Worm (Caenorhabditis elegans): Measurements from ENCODE around the gene sru-12.
"Not testable (repeated sequence)": the region's sequence is repeated elsewhere in the genome, so short reads cannot be mapped to it uniquely, and the experiment has no call there.

sru-12 gene

ce11 chrIV:13582909-13583308 lies at the start of gene sru-12:
Gene sru-12, plus strand, starts transcription at chrIV:13583209.
- no peak for TF ChIP-seq him-1 (tag; optimal IDR thresholded peaks at IDR 0.05)

DNA sequence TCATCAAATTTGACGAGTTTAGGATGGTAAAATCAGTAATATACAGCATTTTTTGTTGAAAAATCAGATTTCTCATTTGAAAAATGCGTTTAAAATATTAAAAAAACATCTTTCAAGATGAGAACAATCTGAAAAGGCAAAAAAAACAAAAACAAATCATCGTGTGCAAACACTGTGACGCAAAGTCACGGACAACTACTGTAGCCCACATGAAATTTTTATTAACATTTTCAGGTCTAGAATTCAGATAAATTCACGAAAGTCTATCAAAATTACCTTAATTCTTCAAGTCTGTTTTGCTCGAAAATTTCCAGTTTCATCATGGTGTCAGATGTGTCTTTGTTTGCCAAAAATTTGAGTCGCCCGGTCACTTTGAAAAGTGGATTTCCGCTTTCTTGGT lies 44.1 kb upstream of the sru-12 start:
- TF ChIP-seq dao-5 (tag; optimal IDR thresholded peaks at IDR 0.05) (no peak), W03F9.2 (tag; optimal IDR thresholded peaks at IDR 0.05) (no peak), him-1 (tag; optimal IDR thresholded peaks at IDR 0.05) (no peak)

DNA sequence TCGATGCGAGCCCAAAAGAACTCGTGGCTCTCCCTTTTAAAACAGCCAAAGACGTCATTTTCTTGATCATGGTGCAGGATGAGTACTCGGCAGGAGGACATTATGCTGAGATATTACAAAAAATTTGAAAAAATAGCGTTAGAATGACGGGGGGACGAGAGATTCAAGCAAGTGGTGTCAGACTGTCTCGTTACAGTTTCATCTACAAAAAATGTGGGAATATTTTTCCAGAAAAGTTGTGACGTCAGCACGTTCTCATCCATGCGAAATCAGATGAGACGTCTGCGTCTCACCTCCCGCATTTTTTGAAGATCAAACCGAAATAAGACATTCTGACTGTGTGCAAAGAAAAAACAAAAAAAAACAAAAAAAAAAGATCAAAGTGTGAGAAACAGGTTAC lies 42.8 kb upstream of the sru-12 start, which contains the start of gene rsd-2:
Gene rsd-2, minus strand, starts transcription at position 101 of the 400 bp plus-strand sequence.
- TF ChIP-seq him-1 (tag; optimal IDR thresholded peaks at IDR 0.05) (no peak), dao-5 (tag; optimal IDR thresholded peaks at IDR 0.05) (no peak), W03F9.2 (tag; optimal IDR thresholded peaks at IDR 0.05) (no peak)

- TF ChIP-seq him-1 (tag; optimal IDR thresholded peaks at IDR 0.05) (no peak), W03F9.2 (tag; optimal IDR thresholded peaks at IDR 0.05) (no peak), dao-5 (tag; optimal IDR thresholded peaks at IDR 0.05) (no peak)
Measured at ce11 chrIV:13548188-13548587, 34.8 kb upstream of the sru-12 start, which contains the start of gene F52G2.3. Gene F52G2.3, minus strand, starts transcription at chrIV:13548230.

DNA sequence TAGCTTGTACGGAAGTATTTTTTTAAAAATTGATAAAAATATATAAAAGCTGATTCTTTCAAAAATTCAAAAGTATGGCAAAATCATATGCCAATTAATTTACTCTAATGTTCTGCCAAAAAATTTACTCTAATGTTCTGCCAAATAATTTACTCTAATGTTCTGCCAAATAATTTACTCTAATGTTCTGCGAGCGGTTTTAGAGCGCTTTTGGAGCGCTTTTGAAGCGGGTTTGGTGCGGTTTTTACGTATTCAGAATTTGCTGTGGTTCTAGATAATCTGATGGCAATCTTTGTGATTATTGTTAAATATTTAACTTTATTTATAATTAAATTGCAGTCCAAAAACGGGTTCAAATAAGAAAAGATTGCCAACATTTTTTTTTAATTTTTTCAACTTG lies 33.7 kb upstream of the sru-12 start:
- no peak for TF ChIP-seq W03F9.2 (tag; optimal IDR thresholded peaks at IDR 0.05)

ce11 chrIV:13554350-13554749 lies 28.7 kb upstream of the sru-12 start:
- no peak for TF ChIP-seq W03F9.2 (tag; optimal IDR thresholded peaks at IDR 0.05)
- TF ChIP-seq dao-5 (tag; optimal IDR thresholded peaks at IDR 0.05): no peak
- TF ChIP-seq him-1 (tag; optimal IDR thresholded peaks at IDR 0.05): no peak

- TF ChIP-seq W03F9.2 (tag; optimal IDR thresholded peaks at IDR 0.05) (no peak), him-1 (tag; optimal IDR thresholded peaks at IDR 0.05) (no peak), dao-5 (tag; optimal IDR thresholded peaks at IDR 0.05) (no peak)
Measured at ce11 chrIV:13555508-13555907, 27.5 kb upstream of the sru-12 start.

ce11 chrIV:13557393-13557792 lies 25.6 kb upstream of the sru-12 start:
- TF ChIP-seq dao-5 (tag; optimal IDR thresholded peaks at IDR 0.05): no peak
- no peak for TF ChIP-seq W03F9.2 (tag; optimal IDR thresholded peaks at IDR 0.05)
- TF ChIP-seq him-1 (tag; optimal IDR thresholded peaks at IDR 0.05): no peak

DNA sequence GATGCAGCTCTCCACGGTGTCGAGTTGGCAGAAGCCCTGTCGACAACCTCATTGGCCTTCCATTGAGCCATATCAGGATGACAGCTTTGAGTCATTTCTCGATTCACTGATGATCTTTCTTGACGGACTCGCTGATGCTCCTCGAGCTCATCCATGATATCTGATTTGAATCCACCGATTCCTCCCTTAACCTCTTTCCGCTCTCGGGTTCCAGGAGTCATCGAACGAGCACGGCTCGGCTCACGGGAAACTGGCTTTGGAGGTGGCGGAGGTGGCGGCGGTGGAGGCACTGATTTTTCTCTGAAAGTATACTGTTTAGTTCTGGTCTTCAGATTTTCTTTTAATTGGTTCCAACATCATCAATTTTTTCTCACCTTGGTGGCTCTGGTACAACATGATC lies 24.0 kb upstream of the sru-12 start:
- TF ChIP-seq dao-5 (tag; optimal IDR thresholded peaks at IDR 0.05) (no peak), W03F9.2 (tag; optimal IDR thresholded peaks at IDR 0.05) (no peak), him-1 (tag; optimal IDR thresholded peaks at IDR 0.05) (no peak)

DNA sequence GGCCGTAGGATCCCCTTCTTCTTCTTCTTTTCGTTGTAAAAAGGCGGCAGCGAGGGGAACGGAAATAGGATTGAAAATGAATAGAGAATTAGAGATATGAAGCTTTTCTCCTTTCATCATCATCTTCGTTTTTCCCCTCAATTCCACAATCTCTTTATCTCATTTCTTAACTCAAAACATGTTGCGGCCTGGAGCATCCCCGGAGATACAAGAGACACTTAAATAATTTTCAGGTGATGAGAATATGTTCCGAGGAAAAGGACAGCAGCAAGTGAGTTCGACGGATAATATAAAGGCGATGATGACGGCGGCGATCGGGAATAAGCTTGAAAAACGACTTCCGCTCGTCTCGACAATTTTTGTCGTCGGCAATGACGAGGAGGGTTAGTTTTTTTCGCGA lies 21.4 kb upstream of the sru-12 start, which contains the start of the genes Y45F10B.13 and qui-1:
Gene Y45F10B.13, minus strand, starts transcription at position 101 of the 400 bp plus-strand sequence.
Gene qui-1, plus strand, starts transcription at position 233 of the 400 bp plus-strand sequence.
- no peak for TF ChIP-seq W03F9.2 (tag; optimal IDR thresholded peaks at IDR 0.05)

DNA sequence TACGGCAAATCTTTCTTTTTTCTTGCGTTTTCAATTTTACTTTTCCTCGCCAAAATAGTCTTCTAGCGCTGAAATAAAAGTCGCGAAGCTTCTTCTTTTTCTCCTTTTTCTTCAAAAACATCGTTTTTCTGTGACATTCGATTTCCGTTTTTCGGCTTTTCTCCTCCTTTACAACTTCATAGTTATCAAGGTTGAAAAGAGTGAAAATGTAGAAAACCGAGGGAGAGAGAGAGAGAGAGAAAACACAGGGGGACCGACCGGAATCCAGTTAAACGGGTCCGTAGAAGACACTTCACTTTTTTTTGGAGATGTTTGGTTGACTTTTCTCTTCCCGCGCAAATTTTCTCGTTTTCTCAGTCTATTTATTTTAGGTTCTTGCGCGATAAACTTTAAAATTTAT lies 18.7 kb upstream of the sru-12 start:
- TF ChIP-seq W03F9.2 (tag; optimal IDR thresholded peaks at IDR 0.05): no peak
- TF ChIP-seq dao-5 (tag; optimal IDR thresholded peaks at IDR 0.05): no peak
- no peak for TF ChIP-seq him-1 (tag; optimal IDR thresholded peaks at IDR 0.05)

ce11 chrIV:13574733-13575132 lies 8.3 kb upstream of the sru-12 start, which contains the start of gene srd-10:
Gene srd-10, plus strand, starts transcription at chrIV:13575033.
- no peak for TF ChIP-seq him-1 (tag; optimal IDR thresholded peaks at IDR 0.05)
- no peak for TF ChIP-seq W03F9.2 (tag; optimal IDR thresholded peaks at IDR 0.05)
- TF ChIP-seq dao-5 (tag; optimal IDR thresholded peaks at IDR 0.05): no peak

ce11 chrIV:13575673-13576072 lies 7.3 kb upstream of the sru-12 start:
- TF ChIP-seq W03F9.2 (tag; optimal IDR thresholded peaks at IDR 0.05) (no peak), dao-5 (tag; optimal IDR thresholded peaks at IDR 0.05) (no peak), him-1 (tag; optimal IDR thresholded peaks at IDR 0.05) (no peak)

DNA sequence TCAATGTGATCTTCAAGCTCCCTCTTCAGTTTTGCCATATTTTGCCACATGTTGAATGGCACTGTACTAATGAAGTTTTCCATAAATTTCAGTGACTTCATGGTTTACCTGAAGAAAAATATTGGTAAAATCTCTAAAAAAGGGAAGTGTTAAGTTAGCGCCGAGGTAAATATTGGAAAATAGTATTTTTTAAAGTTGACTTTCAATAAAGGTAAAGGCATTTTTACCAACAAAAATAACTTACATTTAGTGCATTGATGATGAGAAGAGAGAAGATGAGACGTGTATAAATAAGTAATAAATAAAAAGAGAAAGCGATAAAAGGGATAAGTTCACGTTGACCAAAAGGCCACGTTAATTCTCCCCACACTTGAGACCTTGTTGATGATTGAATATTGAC lies 4.8 kb upstream of the sru-12 start, which contains the start of gene Y45F10B.8:
Gene Y45F10B.8, minus strand, starts transcription at position 101 of the 400 bp plus-strand sequence.
- TF ChIP-seq dao-5, W03F9.2, him-1 (tag; optimal IDR thresholded peaks at IDR 0.05): not testable (repeated sequence)

- not testable (repeated sequence) for TF ChIP-seq him-1, W03F9.2, dao-5 (tag; optimal IDR thresholded peaks at IDR 0.05)
Measured at ce11 chrIV:13578953-13579352, 4.1 kb upstream of the sru-12 start, which contains the start of gene sru-16. Gene sru-16, plus strand, starts transcription at chrIV:13579253.

Measured in whole organism, L4/young adult.